Worm (Caenorhabditis elegans) whole organism, L2 larva: ENCODE data around the gene sph-1.

Source experiments
- F13H6.1 ChIP-seq: sonication (generic microtip); optimal IDR thresholded peaks from 2 replicates; lab custom pipeline; 2016; ENCODE audit warnings: missing genetic modification characterization, missing compliant biosample characterization
- alr-1 ChIP-seq: fragments of 150-350 bp; optimal IDR thresholded peaks from 2 replicates; lab custom pipeline; 2014; ENCODE audit warnings: missing biosample characterization, missing genetic modification characterization
- ama-1 ChIP-seq: fragments of 150-350 bp; optimal IDR thresholded peaks from 2 replicates; lab custom pipeline; 2018; ENCODE audit warnings: inconsistent platforms
- egl-27 ChIP-seq: sonication (generic microtip); optimal IDR thresholded peaks from 3 replicates; lab custom pipeline; 2017; ENCODE audit warnings: missing biosample characterization, missing genetic modification reagents, missing genetic modification characterization
- fos-1 ChIP-seq: fragments of 150-350 bp; optimal IDR thresholded peaks from 2 replicates; lab custom pipeline; 2014; ENCODE audit warnings: missing biosample characterization, missing genetic modification characterization
- nhr-10 ChIP-seq: sonication (generic microtip); optimal IDR thresholded peaks from 2 replicates; lab custom pipeline; 2017; ENCODE audit warnings: missing biosample characterization, missing genetic modification characterization
- unc-39 ChIP-seq: fragments of 150-350 bp; optimal IDR thresholded peaks from 2 replicates; lab custom pipeline; 2014; ENCODE audit warnings: missing biosample characterization, missing genetic modification characterization
- unc-55 ChIP-seq: fragments of 150-350 bp; sonication (generic microtip); optimal IDR thresholded peaks from 3 replicates; lab custom pipeline; 2014; ENCODE audit warnings: missing biosample characterization, missing genetic modification reagents, missing genetic modification characterization
- unc-62 ChIP-seq: fragments of 150-350 bp; optimal IDR thresholded peaks from 2 replicates; lab custom pipeline; 2014; ENCODE audit warnings: missing biosample characterization, missing genetic modification reagents, missing genetic modification characterization
- ztf-11 ChIP-seq: sonication (generic microtip); optimal IDR thresholded peaks from 2 replicates; lab custom pipeline; 2017; ENCODE audit warnings: missing biosample characterization, missing genetic modification characterization

DNA sequence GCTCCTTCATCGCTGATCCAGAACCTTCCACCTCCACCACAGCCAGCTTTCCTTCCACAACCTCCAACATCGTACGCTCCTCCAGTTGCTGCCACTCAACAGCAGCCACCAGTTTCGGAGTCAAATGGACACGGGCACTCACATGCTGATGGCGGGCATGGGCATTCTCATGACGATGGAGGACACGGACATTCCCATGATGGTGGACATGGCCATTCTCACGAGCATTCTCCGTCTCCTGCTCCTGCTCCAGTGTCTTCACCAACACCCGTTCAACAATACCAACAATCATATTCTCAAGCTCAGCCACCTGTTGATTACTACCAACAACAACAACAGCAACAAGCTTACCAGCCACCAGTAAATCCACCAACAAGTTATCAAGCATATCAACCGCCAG, 18.8 kb downstream of the sph-1 start:
- TF ChIP-seq unc-39 (tag; lab: Kevin White, UChicago): no peak
- TF ChIP-seq unc-62 (GFP tag; lab: Kevin White, UChicago): no peak
- no peak for TF ChIP-seq fos-1 (tag; lab: Kevin White, UChicago)
- TF ChIP-seq ztf-11 (tag; lab: Kevin White, UChicago): no peak
- no peak for TF ChIP-seq alr-1
- no peak for TF ChIP-seq ama-1 (lab: Kevin White, UChicago)
- TF ChIP-seq F13H6.1 (tag; lab: Kevin White, UChicago): no peak
- no peak for TF ChIP-seq unc-55 (GFP tag; lab: Kevin White, UChicago)
- no peak for TF ChIP-seq egl-27
- TF ChIP-seq nhr-10 (tag; lab: Kevin White, UChicago): no peak
